Fruit fly (Drosophila melanogaster): Measurements from ENCODE around the gene alpha-Est6.
A peak's percentile ranks its signal among the peaks of the same experiment; 100 is the strongest.

alpha-Est6 gene

DNA sequence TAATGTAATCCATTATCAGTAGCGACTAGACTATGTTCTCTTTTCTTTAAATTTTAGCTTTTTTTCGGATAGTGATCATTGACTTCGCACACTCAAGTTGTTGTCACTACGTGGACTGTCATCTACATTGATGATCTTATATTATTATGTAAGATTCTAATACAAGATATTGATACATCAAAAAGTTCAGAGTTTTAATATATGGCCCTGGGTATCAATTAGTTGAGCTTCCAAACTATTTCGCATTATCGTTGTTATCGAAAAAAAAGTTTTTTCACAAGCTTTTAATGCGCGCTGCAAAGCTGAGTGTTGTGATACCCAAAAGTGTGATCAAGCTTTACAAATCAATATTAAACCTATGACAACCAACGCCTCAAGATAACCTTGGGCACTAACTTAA lies 36.5 kb downstream of the alpha-Est6 start (continued):
- TF ChIP-seq CG4404 (GFP tag; IDR thresholded peaks at IDR 0.05) (no peak), CG7928 (GFP tag; optimal IDR thresholded peaks at IDR 0.05) (peak; percentile 9), C15 (GFP tag; IDR thresholded peaks at IDR 0.05) (no peak), gro (GFP tag; optimal IDR thresholded peaks at IDR 0.05) (peak; percentile 67), Dfd (GFP tag; optimal IDR thresholded peaks at IDR 0.05) (no peak), Hsf (GFP tag; optimal IDR thresholded peaks at IDR 0.05) (no peak), Ets65A (GFP tag) (peak; percentile 36), Rfx (GFP tag; IDR thresholded peaks at IDR 0.05) (peak; percentile 46), gfzf (GFP tag; optimal IDR thresholded peaks at IDR 0.05) (peak; percentile 6), gce (GFP tag; IDR thresholded peaks at IDR 0.05) (no peak), nerfin-2 (GFP tag; IDR thresholded peaks at IDR 0.05; ENCODE audit: partially characterized antibody) (peak; percentile 78), gem (tag; optimal IDR thresholded peaks at IDR 0.05) (peak; percentile 51), nerfin-1 (tag; optimal IDR thresholded peaks at IDR 0.05) (no peak), MESR4 (GFP tag; optimal IDR thresholded peaks at IDR 0.05) (no peak), nmo (GFP tag; optimal IDR thresholded peaks at IDR 0.05) (peak; percentile 40), CG10366 (GFP tag; IDR thresholded peaks at IDR 0.05) (peak; percentile 26; the same call in 1 of the 2 replicates), CG11504 (tag; optimal IDR thresholded peaks at IDR 0.05) (peak; percentile 45), Bgb (GFP tag; IDR thresholded peaks at IDR 0.05; ENCODE audit: partially characterized antibody) (peak; percentile 84), vnd (GFP tag; IDR thresholded peaks at IDR 0.05; ENCODE audit: partially characterized antibody) (peak; percentile 60; the same call in 2 of the 3 replicates), CG14014 (GFP tag; IDR thresholded peaks at IDR 0.05) (peak; percentile 39; the same call in 1 of the 2 replicates), ac (GFP tag; optimal IDR thresholded peaks at IDR 0.05) (no peak), lilli (GFP tag; optimal IDR thresholded peaks at IDR 0.05) (peak; percentile 47), mam (GFP tag; optimal IDR thresholded peaks at IDR 0.05) (peak; percentile 22), mld (GFP tag; IDR thresholded peaks at IDR 0.05; ENCODE audit: partially characterized antibody) (0 out of 3 replicates have a peak, but pooled peaks have one; percentile 11), Pdp1 (GFP tag; optimal IDR thresholded peaks at IDR 0.05) (peak; percentile 41 to 52), esg (GFP tag; conservative IDR thresholded peaks at IDR 0.05) (0 out of 2 replicates have a peak, but pooled peaks have one; percentile 10), inv (GFP tag; IDR thresholded peaks at IDR 0.05; ENCODE audit: partially characterized antibody) (peak; percentile 56; the same call in 1 of the 2 replicates), CkIIα-i1 (GFP tag; IDR thresholded peaks at IDR 0.05) (no peak), CG13624 (GFP tag; optimal IDR thresholded peaks at IDR 0.05) (peak; percentile 32), MBD-R2 (GFP tag; IDR thresholded peaks at IDR 0.05) (peak; percentile 17; the same call in 1 of the 2 replicates), CG9609 (GFP tag; optimal IDR thresholded peaks at IDR 0.05) (no peak), dysf (GFP tag; IDR thresholded peaks at IDR 0.05) (peak; percentile 32; the same call in 1 of the 3 replicates), ci (GFP tag; IDR thresholded peaks at IDR 0.05) (peak; percentile 47; the same call in 1 of the 3 replicates), CG15514 (GFP tag; optimal IDR thresholded peaks at IDR 0.05) (peak; percentile 9), pita (GFP tag; optimal IDR thresholded peaks at IDR 0.05) (no peak), sna (GFP tag; IDR thresholded peaks at IDR 0.05; ENCODE audit: partially characterized antibody) (0 out of 2 replicates have a peak, but pooled peaks have one; percentile 38), CoRest (tag; optimal IDR thresholded peaks at IDR 0.05) (peak; percentile 46), CG12769 (tag; optimal IDR thresholded peaks at IDR 0.05) (peak; percentile 32), sug (tag; optimal IDR thresholded peaks at IDR 0.05) (no peak), cg (GFP tag; optimal IDR thresholded peaks at IDR 0.05) (no peak), Hr78 (GFP tag; optimal IDR thresholded peaks at IDR 0.05) (no peak), vvl (GFP tag; IDR thresholded peaks at IDR 0.05) (peak; percentile 34; the same call in 1 of the 2 replicates), GATAe (GFP tag; conservative IDR thresholded peaks at IDR 0.05) (0 out of 2 replicates have a peak, but pooled peaks have one; percentile 15), mirr (GFP tag; optimal IDR thresholded peaks at IDR 0.05) (peak; percentile 30), tna (GFP tag; IDR thresholded peaks at IDR 0.05; ENCODE audit: partially characterized antibody) (peak; percentile 92), CG10209 (GFP tag; optimal IDR thresholded peaks at IDR 0.05) (peak; percentile 15), dmrt99B (tag; optimal IDR thresholded peaks at IDR 0.05) (peak; percentile 22), Sox102F (GFP tag; optimal IDR thresholded peaks at IDR 0.05) (peak; percentile 8), ems (GFP tag; optimal IDR thresholded peaks at IDR 0.05) (peak; percentile 23)
